Worm (Caenorhabditis elegans): ENCODE data around the gene arrd-19.

Gene arrd-19

DNA sequence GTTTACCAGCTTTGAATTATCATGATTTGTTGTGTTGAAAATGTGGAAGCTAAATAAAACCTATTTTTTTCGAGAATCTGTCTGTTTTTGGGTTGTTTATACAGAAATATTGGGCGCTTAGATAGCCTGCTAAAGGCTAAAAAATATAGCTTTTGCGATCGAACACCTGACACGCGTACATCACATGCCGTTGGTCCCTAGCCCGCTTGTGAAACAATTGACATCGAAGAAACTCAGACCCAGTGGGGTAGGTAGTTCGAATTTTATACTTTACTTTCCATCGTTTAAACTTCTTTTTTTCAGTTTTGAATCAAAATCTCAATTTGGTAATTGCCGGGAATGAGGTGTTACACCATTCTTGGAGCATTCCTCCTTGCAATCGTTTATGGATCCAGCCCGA lies 23.7 kb upstream of the arrd-19 start, which contains the start of gene C17B7.4:
Gene C17B7.4 (plus strand): TSS at position 301 of the 400 bp plus-strand sequence.
- TF ChIP-seq ceh-30 (tag; optimal IDR thresholded peaks at IDR 0.05): no peak
- TF ChIP-seq fkh-6 (tag; optimal IDR thresholded peaks at IDR 0.05): no peak
- TF ChIP-seq fax-1 (tag; optimal IDR thresholded peaks at IDR 0.05): no peak
- no peak for TF ChIP-seq unc-42 (tag; optimal IDR thresholded peaks at IDR 0.05)
- TF ChIP-seq pros-1 (tag; optimal IDR thresholded peaks at IDR 0.05): no peak
- TF ChIP-seq npax-4 (tag; optimal IDR thresholded peaks at IDR 0.05): no peak
- no peak for TF ChIP-seq ahr-1 (tag; optimal IDR thresholded peaks at IDR 0.05)
- no peak for TF ChIP-seq ceh-48 (tag; optimal IDR thresholded peaks at IDR 0.05)
- no peak for TF ChIP-seq tbx-2 (tag; optimal IDR thresholded peaks at IDR 0.05)
- no peak for TF ChIP-seq zip-5 (tag; optimal IDR thresholded peaks at IDR 0.05)
- TF ChIP-seq tbx-7 (tag; optimal IDR thresholded peaks at IDR 0.05): no peak
- no peak for TF ChIP-seq K09A11.1 (tag; optimal IDR thresholded peaks at IDR 0.05; ENCODE audit: insufficient read depth)
- no peak for TF ChIP-seq nhr-232 (tag; optimal IDR thresholded peaks at IDR 0.05)
- TF ChIP-seq C08G9.2 (tag; optimal IDR thresholded peaks at IDR 0.05): no peak
- TF ChIP-seq syd-9 (tag; optimal IDR thresholded peaks at IDR 0.05): no peak
- no peak for TF ChIP-seq sdc-2 (tag; optimal IDR thresholded peaks at IDR 0.05)
- no peak for TF ChIP-seq fkh-10 (GFP tag; optimal IDR thresholded peaks at IDR 0.05)
- TF ChIP-seq ceh-9 (tag; optimal IDR thresholded peaks at IDR 0.05): no peak
- no peak for TF ChIP-seq pha-2 (tag; optimal IDR thresholded peaks at IDR 0.05)

DNA sequence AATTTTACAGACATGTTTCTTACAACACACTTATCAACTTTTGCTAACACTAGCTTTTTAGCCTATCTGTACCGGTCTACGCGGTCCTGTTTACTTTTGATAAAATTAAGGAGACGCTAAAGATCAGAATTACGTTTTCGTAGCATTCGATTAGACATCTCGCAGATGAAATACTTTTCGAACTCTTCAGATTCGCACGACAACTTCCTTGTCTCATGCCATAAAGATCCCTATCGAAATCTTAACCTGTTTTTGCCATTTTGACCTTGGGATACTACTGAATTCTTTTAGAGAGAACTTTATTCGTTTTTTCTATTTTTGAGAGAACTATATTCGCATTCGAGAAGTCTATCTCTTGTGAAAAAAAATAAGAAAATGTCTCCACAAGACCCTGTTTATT lies 18.0 kb upstream of the arrd-19 start, which contains the start of gene C17B7.5:
Gene C17B7.5 (plus strand): TSS at position 301 of the 400 bp plus-strand sequence.
- TF ChIP-seq nhr-11 (tag; optimal IDR thresholded peaks at IDR 0.05) (no peak), ceh-2 (tag; optimal IDR thresholded peaks at IDR 0.05) (no peak), hlh-6 (tag; optimal IDR thresholded peaks at IDR 0.05) (no peak), zip-5 (tag; optimal IDR thresholded peaks at IDR 0.05) (no peak), nfya-1 (tag; optimal IDR thresholded peaks at IDR 0.05) (no peak), syd-9 (tag; optimal IDR thresholded peaks at IDR 0.05) (no peak), hlh-13 (GFP tag; optimal IDR thresholded peaks at IDR 0.05) (no peak)

- TF ChIP-seq ceh-19 (GFP tag; optimal IDR thresholded peaks at IDR 0.05): no peak
Observed at ce11 chrV:3332023-3332422, 16.7 kb upstream of the arrd-19 start, which contains the start of gene C17B7.9. Gene C17B7.9, minus strand, starts transcription at chrV:3332123.

DNA sequence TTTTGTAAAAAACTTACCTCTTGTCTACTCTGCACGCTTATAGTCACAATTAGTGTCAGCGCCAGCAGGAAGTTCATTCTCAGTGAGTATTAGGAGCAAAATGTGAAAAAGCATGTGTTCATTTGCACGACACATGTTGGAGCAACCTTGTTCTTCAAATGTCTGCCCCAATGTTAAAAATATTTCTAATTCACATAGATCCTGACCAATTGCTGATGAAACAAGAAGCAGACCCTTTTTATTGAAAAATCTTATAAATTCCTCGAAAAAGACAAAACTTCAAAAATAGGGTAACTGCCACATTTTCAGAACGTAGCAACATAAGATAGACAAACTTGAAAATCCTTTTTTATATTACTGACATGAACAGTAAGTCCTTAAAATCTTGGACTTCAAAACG lies 8.9 kb upstream of the arrd-19 start, which contains the start of gene C17B7.8:
Gene C17B7.8 (minus strand): TSS at position 101 of the 400 bp plus-strand sequence.
- TF ChIP-seq C08G9.2 (tag; optimal IDR thresholded peaks at IDR 0.05): no peak
- TF ChIP-seq ceh-6 (GFP tag; optimal IDR thresholded peaks at IDR 0.05): no peak
- no peak for TF ChIP-seq rnt-1 (tag; optimal IDR thresholded peaks at IDR 0.05)
- TF ChIP-seq nhr-11 (tag; optimal IDR thresholded peaks at IDR 0.05): no peak
- TF ChIP-seq ceh-9 (tag; optimal IDR thresholded peaks at IDR 0.05): no peak
- no peak for TF ChIP-seq ahr-1 (tag; optimal IDR thresholded peaks at IDR 0.05)
- no peak for TF ChIP-seq Y22D7AL.16 (tag; optimal IDR thresholded peaks at IDR 0.05)
- no peak for TF ChIP-seq pqm-1 (tag; optimal IDR thresholded peaks at IDR 0.05)
- no peak for TF ChIP-seq ceh-45 (GFP tag; IDR thresholded peaks at IDR 0.05)
- TF ChIP-seq ceh-24 (tag; optimal IDR thresholded peaks at IDR 0.05): no peak
- TF ChIP-seq T23F11.4 (GFP tag; optimal IDR thresholded peaks at IDR 0.05): no peak
- TF ChIP-seq unc-55 (GFP tag; optimal IDR thresholded peaks at IDR 0.05): no peak
- TF ChIP-seq unc-3 (GFP tag; conservative IDR thresholded peaks at IDR 0.05): no peak
- TF ChIP-seq unc-3 (tag; optimal IDR thresholded peaks at IDR 0.05): no peak
- no peak for TF ChIP-seq madf-2 (tag; optimal IDR thresholded peaks at IDR 0.05)
- no peak for TF ChIP-seq gmeb-2 (tag; optimal IDR thresholded peaks at IDR 0.05)

Measured in whole organism, late embryonic.